Worm (Caenorhabditis elegans): ENCODE measurements around the gene agmo-1.

DNA sequence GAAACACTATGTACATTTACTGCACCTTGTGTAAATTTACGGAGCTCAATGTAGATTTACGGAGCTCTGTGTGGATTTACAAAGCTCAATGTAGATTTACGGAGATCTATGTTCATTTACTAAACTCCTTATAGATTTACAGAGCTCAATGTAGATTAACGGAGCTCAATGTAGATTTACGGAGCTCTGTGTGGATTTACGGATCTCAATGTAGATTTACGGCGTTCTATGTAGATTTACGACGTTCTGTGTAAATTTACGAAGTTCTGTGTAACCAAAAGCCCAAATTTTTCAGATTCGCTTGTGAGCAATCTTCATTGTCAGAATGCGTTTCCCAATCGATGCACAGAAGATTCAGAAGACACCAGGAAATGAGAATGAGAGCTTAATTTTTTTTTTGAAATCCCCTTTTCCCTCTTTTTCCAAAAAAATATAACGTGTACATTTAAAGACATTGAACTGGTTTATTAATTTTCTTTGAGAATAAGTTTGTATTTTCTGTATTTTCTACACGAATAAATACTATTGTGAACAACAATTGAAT is 38.4 kb upstream of the agmo-1 start:
- TF ChIP-seq ceh-82 (tag; optimal IDR thresholded peaks at IDR 0.05) (no peak), unc-62 (GFP tag; optimal IDR thresholded peaks at IDR 0.05) (no peak), ztf-11 (tag; optimal IDR thresholded peaks at IDR 0.05) (no peak)
